Worm (Caenorhabditis elegans): ENCODE data around the gene nspb-10.
A peak's percentile ranks its signal among the peaks of the same experiment; 100 is the strongest.

The nspb-10 gene

DNA sequence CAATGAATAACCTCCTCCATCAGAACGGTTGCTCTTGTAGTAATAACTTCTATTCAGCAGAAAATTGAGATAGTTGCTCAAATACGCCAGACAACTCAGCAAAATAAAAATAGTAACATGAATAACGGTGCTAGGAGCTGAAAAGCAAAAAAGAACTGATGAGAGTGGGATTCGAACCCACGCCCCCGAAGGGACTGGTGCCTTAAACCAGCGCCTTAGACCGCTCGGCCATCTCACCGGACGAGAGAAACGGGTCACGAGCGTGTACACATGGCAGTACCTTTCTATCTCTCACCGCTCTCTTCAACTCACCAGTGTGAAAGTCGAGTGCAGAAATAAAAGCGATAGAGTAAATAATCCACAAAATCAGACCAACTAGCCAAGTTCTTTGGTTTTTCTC, 47.1 kb upstream of the nspb-10 start (continued):
- TF ChIP-seq nhr-19 (GFP tag; conservative IDR thresholded peaks at IDR 0.05) (peak; percentile 66), sup-37 (GFP tag; optimal IDR thresholded peaks at IDR 0.05) (no peak), elt-3 (tag; optimal IDR thresholded peaks at IDR 0.05) (peak in 1 of 6 experiments; percentile 22), Y116A8C.19 (tag; optimal IDR thresholded peaks at IDR 0.05; ENCODE audit: borderline replicate concordance) (no peak), isw-1 (GFP tag; IDR thresholded peaks at IDR 0.05) (peak; percentile 59), hlh-4 (tag; optimal IDR thresholded peaks at IDR 0.05) (no peak), nhr-90 (tag; optimal IDR thresholded peaks at IDR 0.05; ENCODE audit: poor library complexity) (peak; percentile 39), nhr-237 (tag; optimal IDR thresholded peaks at IDR 0.05) (no peak), sox-4 (tag; optimal IDR thresholded peaks at IDR 0.05) (no peak), unc-62 (GFP tag; optimal IDR thresholded peaks at IDR 0.05) (no peak), nhr-28 (tag; optimal IDR thresholded peaks at IDR 0.05) (no peak), unc-30 (tag; optimal IDR thresholded peaks at IDR 0.05) (no peak), lin-13 (GFP tag; optimal IDR thresholded peaks at IDR 0.05) (no peak), egl-27 (tag; optimal IDR thresholded peaks at IDR 0.05) (no peak), jun-1 (tag; optimal IDR thresholded peaks at IDR 0.05) (no peak), zag-1 (tag; optimal IDR thresholded peaks at IDR 0.05) (no peak), ces-1 (GFP tag; optimal IDR thresholded peaks at IDR 0.05) (no peak), C34B4.2 (tag; optimal IDR thresholded peaks at IDR 0.05) (no peak), fkh-10 (GFP tag; optimal IDR thresholded peaks at IDR 0.05) (no peak), swsn-7 (tag; optimal IDR thresholded peaks at IDR 0.05) (peak; percentile 46), mdl-1 (tag; optimal IDR thresholded peaks at IDR 0.05) (peak in 1 of 2 experiments; percentile 21), nhr-84 (tag; optimal IDR thresholded peaks at IDR 0.05) (no peak), lin-15B (tag; optimal IDR thresholded peaks at IDR 0.05) (no peak), mab-9 (GFP tag; IDR thresholded peaks at IDR 0.05) (no peak), unc-86 (tag; optimal IDR thresholded peaks at IDR 0.05) (no peak), lsy-2 (tag; optimal IDR thresholded peaks at IDR 0.05) (no peak), zip-4 (GFP tag; optimal IDR thresholded peaks at IDR 0.05) (no peak), aha-1 (tag; optimal IDR thresholded peaks at IDR 0.05) (no peak), ceh-63 (GFP tag; optimal IDR thresholded peaks at IDR 0.05) (no peak), efl-3 (GFP tag; optimal IDR thresholded peaks at IDR 0.05) (no peak), nhr-47 (tag; optimal IDR thresholded peaks at IDR 0.05) (no peak)

DNA sequence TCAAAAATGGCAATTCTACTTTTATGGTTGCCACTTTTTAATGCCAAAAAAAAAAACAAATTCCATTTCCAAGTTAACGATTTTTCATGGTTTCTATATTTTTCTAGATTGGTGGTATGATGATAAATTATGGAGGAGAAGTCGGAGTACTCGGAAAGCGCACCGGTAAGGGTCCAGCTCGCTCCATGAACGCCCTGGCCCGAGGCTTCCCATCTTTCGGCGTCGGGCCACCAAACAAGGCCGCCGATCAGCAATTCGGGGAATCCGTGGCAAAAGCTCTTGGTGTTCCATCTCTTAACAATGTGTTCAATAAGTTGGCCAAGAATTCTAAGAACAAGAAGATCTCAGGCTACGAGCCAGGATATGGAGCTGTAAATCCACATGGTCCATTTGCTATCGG, 46.0 kb upstream of the nspb-10 start:
- no peak for TF ChIP-seq nhr-84 (tag; optimal IDR thresholded peaks at IDR 0.05)
- no peak for TF ChIP-seq sox-4 (tag; optimal IDR thresholded peaks at IDR 0.05)
- TF ChIP-seq aha-1 (tag; optimal IDR thresholded peaks at IDR 0.05): no peak
- TF ChIP-seq nhr-12 (tag; optimal IDR thresholded peaks at IDR 0.05): no peak
- TF ChIP-seq nhr-77 (tag; optimal IDR thresholded peaks at IDR 0.05): no peak
- no peak for TF ChIP-seq blmp-1 (tag; optimal IDR thresholded peaks at IDR 0.05)
- no peak for TF ChIP-seq vab-15 (tag; optimal IDR thresholded peaks at IDR 0.05)
- no peak for TF ChIP-seq aly-2 (tag; optimal IDR thresholded peaks at IDR 0.05)
- no peak for TF ChIP-seq ets-5 (GFP tag; IDR thresholded peaks at IDR 0.05)
- no peak for TF ChIP-seq irx-1 (tag; optimal IDR thresholded peaks at IDR 0.05)
- no peak for TF ChIP-seq dsc-1 (tag; optimal IDR thresholded peaks at IDR 0.05)
- no peak for TF ChIP-seq fkh-10 (GFP tag; optimal IDR thresholded peaks at IDR 0.05)
- TF ChIP-seq alr-1 (tag; optimal IDR thresholded peaks at IDR 0.05; ENCODE audit: borderline replicate concordance): no peak
- TF ChIP-seq ces-1 (GFP tag; optimal IDR thresholded peaks at IDR 0.05): no peak
- TF ChIP-seq snpc-4 (tag; optimal IDR thresholded peaks at IDR 0.05): no peak
- no peak for TF ChIP-seq efl-3 (GFP tag; optimal IDR thresholded peaks at IDR 0.05)
- TF ChIP-seq sup-37 (GFP tag; optimal IDR thresholded peaks at IDR 0.05): no peak
- TF ChIP-seq nhr-47 (tag; optimal IDR thresholded peaks at IDR 0.05): no peak
- TF ChIP-seq nhr-11 (tag; optimal IDR thresholded peaks at IDR 0.05): no peak

Data from whole organism, L1 larva.